Worm (Caenorhabditis elegans) whole organism, L1 larva: ENCODE results near the gene C32H11.3.
A peak's percentile ranks its signal among the peaks of the same experiment; 100 is the strongest.
"Not testable (repeated sequence)": the region's sequence is repeated elsewhere in the genome, so short reads cannot be mapped to it uniquely, and the experiment has no call there.

Experiments
- C16A3.4 ChIP-seq: fragments of 150-350 bp; optimal IDR thresholded peaks from 2 replicates; lab custom pipeline; 2014; ENCODE audit warnings: missing biosample characterization, missing genetic modification characterization
- Y116A8C.19 ChIP-seq: sonication (generic microtip); optimal IDR thresholded peaks from 2 replicates; lab custom pipeline; 2016; ENCODE audit warnings: missing compliant biosample characterization, missing genetic modification characterization, borderline replicate concordance
- ceh-90 ChIP-seq: sonication (generic microtip); optimal IDR thresholded peaks from 2 replicates; lab custom pipeline; 2016; ENCODE audit warnings: missing genetic modification characterization, missing compliant biosample characterization
- ces-1 ChIP-seq: fragments of 150-350 bp; optimal IDR thresholded peaks from 2 replicates; lab custom pipeline; 2014; ENCODE audit warnings: missing biosample characterization, missing genetic modification reagents, missing genetic modification characterization
- dsc-1 ChIP-seq: sonication (generic microtip); optimal IDR thresholded peaks from 2 replicates; lab custom pipeline; 2016; ENCODE audit warnings: mild to moderate bottlenecking, missing genetic modification characterization, missing compliant biosample characterization
- efl-1 ChIP-seq, 4 experiments: fragments of 150-350 bp; optimal IDR thresholded peaks in 3 of 4; peaks in 1 of 4; 1 replicate in 1 of 4; 2 replicates in 3 of 4; lab custom pipeline; 2014; ENCODE audit warnings: missing biosample characterization in 2 of 4, missing genetic modification characterization in 2 of 4, missing genetic modification reagents in 2 of 4
- efl-3 ChIP-seq: fragments of 200-800 bp; sonication (Bioruptor generic); optimal IDR thresholded peaks from 2 replicates; lab custom pipeline; 2018; ENCODE audit warnings: mild to moderate bottlenecking, missing genetic modification characterization, missing compliant biosample characterization
- elt-2 ChIP-seq: sonication (generic microtip); optimal IDR thresholded peaks from 2 replicates; lab custom pipeline; 2016; ENCODE audit warnings: missing genetic modification characterization, mild to moderate bottlenecking, inconsistent platforms, missing compliant biosample characterization, missing genetic modification reagents
- ets-5 ChIP-seq: fragments of 200-800 bp; sonication (Bioruptor generic); IDR thresholded peaks from 2 replicates; pipeline ENCODE4 v1.3.6; 2022; ENCODE audit warnings: missing genetic modification characterization, missing compliant biosample characterization
- fkh-4 ChIP-seq: sonication (generic microtip); optimal IDR thresholded peaks from 2 replicates; lab custom pipeline; 2016; ENCODE audit warnings: missing compliant biosample characterization, missing genetic modification characterization, borderline replicate concordance
- fkh-8 ChIP-seq: sonication (generic microtip); optimal IDR thresholded peaks from 2 replicates; lab custom pipeline; 2016; ENCODE audit warnings: mild to moderate bottlenecking, missing genetic modification characterization, missing compliant biosample characterization
- hlh-4 ChIP-seq: sonication (generic microtip); optimal IDR thresholded peaks from 2 replicates; lab custom pipeline; 2016; ENCODE audit warnings: mild to moderate bottlenecking, missing genetic modification characterization, missing compliant biosample characterization
- hpl-2 ChIP-seq: fragments of 150-350 bp; optimal IDR thresholded peaks from 2 replicates; lab custom pipeline; 2014; ENCODE audit warnings: missing biosample characterization, missing genetic modification reagents, missing genetic modification characterization
- irx-1 ChIP-seq: sonication (generic microtip); optimal IDR thresholded peaks from 2 replicates; lab custom pipeline; 2016; ENCODE audit warnings: missing genetic modification characterization, missing compliant biosample characterization
- isw-1 ChIP-seq: fragments of 200-800 bp; sonication (Bioruptor generic); IDR thresholded peaks from 2 replicates; pipeline ENCODE4 v1.3.6; 2022; ENCODE audit warnings: missing genetic modification characterization, missing compliant biosample characterization
- jun-1 ChIP-seq: fragments of 150-350 bp; optimal IDR thresholded peaks from 2 replicates; lab custom pipeline; 2014; ENCODE audit warnings: missing biosample characterization, missing genetic modification reagents, missing genetic modification characterization
- lin-13 ChIP-seq: fragments of 150-350 bp; optimal IDR thresholded peaks from 2 replicates; lab custom pipeline; 2014; ENCODE audit warnings: missing biosample characterization, missing genetic modification reagents, missing genetic modification characterization
- lin-15B ChIP-seq: fragments of 150-350 bp; sonication (generic microtip); optimal IDR thresholded peaks from 3 replicates; lab custom pipeline; 2014; ENCODE audit warnings: missing biosample characterization, missing genetic modification characterization
- lir-3 ChIP-seq: sonication (generic microtip); optimal IDR thresholded peaks from 2 replicates; lab custom pipeline; 2016; ENCODE audit warnings: mild to moderate bottlenecking, missing genetic modification characterization, moderate library complexity, missing compliant biosample characterization; ENCODE audit not compliant: poor library complexity
- lsy-2 ChIP-seq, 2 experiments: fragments of 150-350 bp; optimal IDR thresholded peaks; 2 replicates each; lab custom pipeline; 2014; ENCODE audit warnings: missing biosample characterization in 2 of 2, missing genetic modification characterization in 2 of 2
- mab-9 ChIP-seq: fragments of 200-800 bp; sonication (Bioruptor generic); IDR thresholded peaks from 2 replicates; pipeline ENCODE4 v1.3.6; 2022; ENCODE audit warnings: missing genetic modification reagents, missing genetic modification characterization, missing compliant biosample characterization
- nhr-19 ChIP-seq: fragments of 200-800 bp; sonication (Bioruptor generic); conservative IDR thresholded peaks from 2 replicates; pipeline ENCODE4 v1.3.6; 2022; ENCODE audit warnings: missing genetic modification characterization, missing compliant biosample characterization
- nhr-20 ChIP-seq: sonication (generic microtip); optimal IDR thresholded peaks from 2 replicates; lab custom pipeline; 2016; ENCODE audit warnings: mild to moderate bottlenecking, missing genetic modification characterization, missing compliant biosample characterization
- nhr-237 ChIP-seq: fragments of 150-350 bp; optimal IDR thresholded peaks from 2 replicates; lab custom pipeline; 2014; ENCODE audit warnings: missing biosample characterization, missing genetic modification characterization
- nhr-77 ChIP-seq: fragments of 150-350 bp; optimal IDR thresholded peaks from 2 replicates; lab custom pipeline; 2014; ENCODE audit warnings: missing biosample characterization, missing genetic modification characterization
- nhr-84 ChIP-seq: sonication (generic microtip); optimal IDR thresholded peaks from 2 replicates; lab custom pipeline; 2017; ENCODE audit warnings: missing biosample characterization, missing genetic modification characterization
- nhr-85 ChIP-seq: sonication (generic microtip); peaks from one replicate; lab custom pipeline; 2016; ENCODE audit warnings: missing genetic modification characterization, inconsistent platforms, missing compliant biosample characterization
- pax-3 ChIP-seq: fragments of 200-800 bp; sonication (Bioruptor generic); optimal IDR thresholded peaks from 2 replicates; lab custom pipeline; 2018; ENCODE audit warnings: mild to moderate bottlenecking, missing genetic modification characterization, moderate library complexity, missing compliant biosample characterization
- pqm-1 ChIP-seq: sonication (generic microtip); optimal IDR thresholded peaks from 3 replicates; lab custom pipeline; 2017; ENCODE audit warnings: missing biosample characterization, missing genetic modification characterization
- rnt-1 ChIP-seq: sonication (generic microtip); optimal IDR thresholded peaks from 2 replicates; lab custom pipeline; 2016; ENCODE audit warnings: mild to moderate bottlenecking, missing genetic modification characterization, moderate library complexity, missing compliant biosample characterization
- sox-4 ChIP-seq: sonication (generic microtip); optimal IDR thresholded peaks from 2 replicates; lab custom pipeline; 2016; ENCODE audit warnings: missing genetic modification characterization, missing compliant biosample characterization
- sptf-1 ChIP-seq: fragments of 150-350 bp; optimal IDR thresholded peaks from 2 replicates; lab custom pipeline; 2014; ENCODE audit warnings: missing biosample characterization, missing genetic modification characterization
- swsn-7 ChIP-seq: sonication (generic microtip); optimal IDR thresholded peaks from 2 replicates; lab custom pipeline; 2016; ENCODE audit warnings: missing genetic modification characterization, missing compliant biosample characterization
- tlp-1 ChIP-seq: fragments of 150-350 bp; optimal IDR thresholded peaks from 2 replicates; lab custom pipeline; 2014; ENCODE audit warnings: missing biosample characterization, missing genetic modification characterization
- unc-130 ChIP-seq: fragments of 150-350 bp; optimal IDR thresholded peaks from 2 replicates; lab custom pipeline; 2017; ENCODE audit warnings: missing biosample characterization, missing genetic modification characterization, inconsistent platforms
- unc-98 ChIP-seq: fragments of 200-800 bp; sonication (Bioruptor generic); IDR thresholded peaks from 2 replicates; pipeline ENCODE4 v1.3.6; 2022; ENCODE audit warnings: missing genetic modification characterization, missing compliant biosample characterization
- zip-4 ChIP-seq: fragments of 200-800 bp; sonication (Bioruptor generic); optimal IDR thresholded peaks from 2 replicates; lab custom pipeline; 2018; ENCODE audit warnings: mild to moderate bottlenecking, missing genetic modification characterization, moderate library complexity, missing compliant biosample characterization
- ztf-11 ChIP-seq, 2 experiments: sonication (generic microtip); optimal IDR thresholded peaks; 2 replicates each; lab custom pipeline; 2016 to 2017; ENCODE audit warnings: missing genetic modification characterization in 2 of 2, missing biosample characterization in 1 of 2, missing compliant biosample characterization in 1 of 2

The C32H11.3 gene

DNA sequence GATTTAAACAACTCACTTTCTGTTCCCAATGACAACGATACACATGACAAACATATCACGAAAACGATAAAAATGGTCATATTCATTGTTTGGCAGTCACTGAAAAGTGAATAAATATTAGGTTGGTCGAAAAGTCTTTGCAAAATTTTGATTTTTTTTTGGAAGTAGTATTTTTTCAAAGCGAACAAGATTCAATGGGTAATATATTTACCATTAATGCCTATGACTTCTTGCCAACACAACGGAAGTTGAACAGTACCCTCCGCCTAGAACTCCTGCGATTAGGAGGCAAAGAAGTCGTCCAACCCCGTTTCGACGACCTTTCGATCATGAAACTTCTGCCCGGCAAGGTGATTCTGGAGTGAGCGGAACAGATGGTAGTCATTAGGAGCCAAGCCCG, 43.1 kb upstream of the C32H11.3 start, which contains the start of gene ZK896.1:
Gene ZK896.1, minus strand, starts transcription at position 101 of the 400 bp plus-strand sequence.
- TF ChIP-seq lsy-2 (tag; optimal IDR thresholded peaks at IDR 0.05; lab: Kevin White, UChicago); pax-3 (tag; lab: Kevin White, UChicago); C16A3.4 (tag; lab: Kevin White, UChicago): not testable (repeated sequence)

DNA sequence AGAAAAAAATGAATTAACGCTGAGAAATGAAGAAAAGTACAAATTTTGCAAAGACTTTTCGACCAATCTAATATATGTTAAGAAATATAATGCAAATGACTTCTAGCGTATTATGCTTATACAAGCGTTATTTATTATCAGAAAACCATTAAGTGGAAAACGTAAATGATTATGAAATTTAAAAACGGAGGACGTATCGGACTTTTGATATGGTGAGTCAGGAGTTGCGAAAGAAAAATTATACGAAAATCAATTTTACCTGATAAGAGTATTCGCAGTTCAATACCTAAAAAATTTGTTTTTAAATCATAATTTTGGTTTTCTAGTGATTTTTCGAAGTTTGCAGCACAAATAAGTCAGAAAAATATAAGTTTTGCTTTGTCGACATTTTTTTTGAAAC, 41.8 kb upstream of the C32H11.3 start:
- TF ChIP-seq nhr-237 (tag; lab: Kevin White, UChicago) (no peak), elt-2 (tag; lab: Kevin White, UChicago) (peak; percentile 49), nhr-19 (GFP tag; lab: Robert Waterston, UW) (no peak), dsc-1 (no peak)

DNA sequence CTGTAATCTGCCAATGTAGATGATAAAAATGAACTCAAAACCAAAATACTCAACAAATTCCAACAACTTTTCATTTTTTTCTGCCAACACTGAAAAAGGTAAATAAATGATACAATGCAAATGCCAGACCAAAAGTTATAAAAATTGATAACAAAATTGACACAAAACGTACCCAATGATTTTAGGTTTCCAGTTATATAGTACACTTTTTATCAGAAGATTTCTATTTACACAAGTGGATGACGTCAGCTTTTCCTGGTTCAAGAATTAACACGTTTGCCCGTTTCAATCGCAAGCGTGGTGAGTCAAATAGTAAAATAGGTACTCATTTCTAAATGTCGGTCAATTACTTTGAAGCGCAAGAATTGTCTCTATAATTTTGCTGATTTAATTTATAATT, 38.8 kb upstream of the C32H11.3 start, which contains the start of gene ZK896.5:
Gene ZK896.5, minus strand, starts transcription at position 89 of the 400 bp plus-strand sequence.
- TF ChIP-seq nhr-20 (tag; lab: Kevin White, UChicago) (peak; percentile 4), elt-2 (tag; lab: Kevin White, UChicago) (peak; percentile 78), lsy-2 (tag; optimal IDR thresholded peaks at IDR 0.05; lab: Kevin White, UChicago) (no peak), efl-1 (optimal IDR thresholded peaks at IDR 0.05; lab: Kevin White, UChicago) (no peak), efl-1 (GFP tag; optimal IDR thresholded peaks at IDR 0.05 in 1 of 2; lab: Kevin White, UChicago) (peak in 1 of 2 experiments; percentile 38)

DNA sequence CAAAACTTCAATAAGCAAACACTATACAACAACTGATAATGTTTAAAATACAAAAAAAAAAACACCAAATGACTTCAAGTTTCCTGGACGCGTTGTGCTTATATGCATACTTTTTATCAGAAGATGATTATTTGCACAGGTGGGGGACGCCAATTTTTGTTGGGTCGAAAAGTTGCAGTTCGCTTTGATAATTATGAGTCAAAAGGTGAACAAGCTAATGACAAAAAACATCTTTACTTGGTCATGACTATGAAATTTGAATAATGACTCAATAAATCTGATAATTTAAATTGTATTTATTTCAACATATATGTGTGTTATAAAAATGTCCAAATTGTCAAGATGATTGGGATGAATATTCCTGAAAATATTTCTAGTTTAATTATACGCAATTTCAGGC, 35.2 kb upstream of the C32H11.3 start, which contains the start of gene ZK896.4:
Gene ZK896.4, minus strand, starts transcription at position 101 of the 400 bp plus-strand sequence.
- TF ChIP-seq ces-1 (GFP tag; lab: Kevin White, UChicago) (no peak), pqm-1 (tag; lab: Kevin White, UChicago) (no peak), zip-4 (GFP tag; lab: Kevin White, UChicago) (no peak), jun-1 (no peak), nhr-84 (tag; lab: Kevin White, UChicago) (no peak), isw-1 (GFP tag; lab: Robert Waterston, UW) (no peak), unc-98 (GFP tag; lab: Robert Waterston, UW) (no peak), Y116A8C.19 (no peak), ets-5 (GFP tag; lab: Robert Waterston, UW) (no peak), nhr-77 (tag; lab: Kevin White, UChicago) (no peak), irx-1 (tag; lab: Kevin White, UChicago) (no peak), tlp-1 (tag; lab: Kevin White, UChicago) (no peak), unc-130 (tag; lab: Kevin White, UChicago) (no peak), lin-13 (GFP tag; lab: Kevin White, UChicago) (no peak), lin-15B (tag; lab: Kevin White, UChicago) (no peak), sptf-1 (tag; lab: Kevin White, UChicago) (no peak), fkh-4 (no peak), sox-4 (tag; lab: Kevin White, UChicago) (no peak), efl-1 (optimal IDR thresholded peaks at IDR 0.05; lab: Kevin White, UChicago) (no peak), efl-1 (GFP tag; optimal IDR thresholded peaks at IDR 0.05 in 1 of 2; lab: Kevin White, UChicago) (no peak), pax-3 (tag; lab: Kevin White, UChicago) (no peak)

DNA sequence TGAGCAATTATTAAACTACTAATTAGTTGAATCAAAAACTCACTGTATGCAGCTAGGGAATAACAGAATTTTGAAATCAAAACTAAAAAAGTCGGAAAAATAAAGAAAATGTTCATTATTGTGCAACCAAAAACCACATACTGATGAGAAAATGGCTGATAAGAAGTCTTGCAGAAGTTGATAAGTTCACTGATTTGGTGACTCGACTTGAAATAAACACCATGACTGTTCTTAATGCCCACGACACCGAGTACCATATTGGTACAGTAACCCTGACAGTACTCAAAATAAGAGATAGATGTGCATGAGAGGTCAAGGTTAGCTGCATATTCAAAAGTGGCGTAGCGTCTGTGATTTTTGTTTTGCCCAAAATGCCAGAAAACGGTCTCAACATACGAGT, 32.3 kb upstream of the C32H11.3 start:
- no peak for TF ChIP-seq ztf-11 (tag; optimal IDR thresholded peaks at IDR 0.05; lab: Kevin White, UChicago)
- no peak for TF ChIP-seq lir-3
- TF ChIP-seq nhr-85 (tag; lab: Kevin White, UChicago) = no peak
- no peak for TF ChIP-seq rnt-1 (tag; lab: Kevin White, UChicago)
- TF ChIP-seq fkh-8 (tag; lab: Kevin White, UChicago) = no peak
- no peak for TF ChIP-seq nhr-77 (tag; lab: Kevin White, UChicago)
- TF ChIP-seq mab-9 (GFP tag; lab: Robert Waterston, UW) = no peak
- TF ChIP-seq hlh-4 = no peak
- no peak for TF ChIP-seq efl-3
- no peak for TF ChIP-seq ceh-90 (tag; lab: Kevin White, UChicago)
- TF ChIP-seq sptf-1 (tag; lab: Kevin White, UChicago) = no peak
- TF ChIP-seq hpl-2 (GFP tag; lab: Kevin White, UChicago) = no peak
- TF ChIP-seq swsn-7 (tag; lab: Kevin White, UChicago) = no peak
